Worm (Caenorhabditis elegans) whole organism, L4 larva: ENCODE results near the gene F19B10.6.

Source experiments
- F26F4.8 ChIP-seq: fragments of 200-800 bp; sonication (Bioruptor generic); conservative IDR thresholded peaks from 2 replicates; pipeline ENCODE4 v1.3.6; 2022; ENCODE audit warnings: missing genetic modification characterization, missing compliant biosample characterization
- F49E8.2 ChIP-seq: sonication (generic microtip); optimal IDR thresholded peaks from 2 replicates; lab custom pipeline; 2016; ENCODE audit warnings: missing compliant biosample characterization, mild to moderate bottlenecking, missing genetic modification characterization, borderline replicate concordance
- R02D3.7 ChIP-seq: fragments of 150-350 bp; sonication (generic microtip); optimal IDR thresholded peaks from 3 replicates; lab custom pipeline; 2014; ENCODE audit warnings: missing biosample characterization, missing genetic modification characterization
- Y105C5A.15 ChIP-seq: fragments of 200-800 bp; sonication (Bioruptor generic); IDR thresholded peaks from 2 replicates; pipeline ENCODE4 v1.3.6; 2022; ENCODE audit warnings: missing genetic modification characterization, missing compliant biosample characterization
- Y48G9A.11 ChIP-seq: fragments of 200-800 bp; sonication (Bioruptor generic); IDR thresholded peaks from 2 replicates; pipeline ENCODE4 v1.3.6; 2022; ENCODE audit warnings: missing genetic modification reagents, missing genetic modification characterization, missing compliant biosample characterization
- Y5F2A.4 ChIP-seq: fragments of 200-800 bp; sonication (Bioruptor generic); optimal IDR thresholded peaks from 2 replicates; lab custom pipeline; 2018; ENCODE audit warnings: mild to moderate bottlenecking, missing genetic modification characterization, missing compliant biosample characterization
- ZK546.5 ChIP-seq, 2 experiments: sonication (generic microtip); optimal IDR thresholded peaks; 2 replicates each; lab custom pipeline; 2017; ENCODE audit warnings: missing biosample characterization in 2 of 2, missing genetic modification characterization in 2 of 2
- ceh-44 ChIP-seq: fragments of 200-800 bp; sonication (Bioruptor generic); IDR thresholded peaks from 2 replicates; pipeline ENCODE4 v1.3.6; 2022; ENCODE audit warnings: missing genetic modification reagents, missing genetic modification characterization, missing compliant biosample characterization
- cey-2 ChIP-seq: sonication (generic microtip); optimal IDR thresholded peaks from 3 replicates; lab custom pipeline; 2017; ENCODE audit warnings: missing genetic modification characterization, mild to moderate bottlenecking, missing compliant biosample characterization, antibody characterized with exemption, borderline replicate concordance; ENCODE audit not compliant: insufficient read depth
- daf-12 ChIP-seq: fragments of 150-350 bp; optimal IDR thresholded peaks from 2 replicates; lab custom pipeline; 2014; ENCODE audit warnings: missing biosample characterization, missing genetic modification reagents, missing genetic modification characterization
- daf-16 ChIP-seq, 3 experiments: sonication (generic microtip); optimal IDR thresholded peaks; 2 replicates each; lab custom pipeline; 2016 to 2017; ENCODE audit warnings: missing genetic modification characterization in 3 of 3, missing genetic modification reagents in 3 of 3, mild to moderate bottlenecking in 2 of 3, missing compliant biosample characterization in 2 of 3, missing biosample characterization in 1 of 3, moderate library complexity in 1 of 3
- daf-19 ChIP-seq: fragments of 200-800 bp; sonication (Bioruptor generic); conservative IDR thresholded peaks from 2 replicates; pipeline ENCODE4 v1.3.6; 2022; ENCODE audit warnings: missing genetic modification characterization, missing compliant biosample characterization
- dpl-1 ChIP-seq: fragments of 150-350 bp; optimal IDR thresholded peaks from 2 replicates; lab custom pipeline; 2014; ENCODE audit warnings: missing biosample characterization, missing genetic modification reagents, missing genetic modification characterization
- dve-1 ChIP-seq: sonication (generic microtip); optimal IDR thresholded peaks from 2 replicates; lab custom pipeline; 2017; ENCODE audit warnings: antibody characterized with exemption, mild to moderate bottlenecking, missing genetic modification characterization, missing compliant biosample characterization; ENCODE audit not compliant: insufficient read depth
- gei-8 ChIP-seq: fragments of 200-800 bp; sonication (Bioruptor generic); optimal IDR thresholded peaks from 2 replicates; lab custom pipeline; 2018; ENCODE audit warnings: mild to moderate bottlenecking, missing genetic modification characterization, missing compliant biosample characterization
- hmg-1.1 ChIP-seq: fragments of 200-800 bp; sonication (Bioruptor generic); IDR thresholded peaks from 2 replicates; pipeline ENCODE4 v1.3.6; 2022; ENCODE audit warnings: missing genetic modification reagents, missing genetic modification characterization, missing compliant biosample characterization
- lin-15B ChIP-seq: fragments of 150-350 bp; sonication (generic microtip); optimal IDR thresholded peaks from 3 replicates; lab custom pipeline; 2014; ENCODE audit warnings: missing biosample characterization, missing genetic modification characterization
- lin-38 ChIP-seq: fragments of 200-800 bp; sonication (Bioruptor generic); IDR thresholded peaks from 2 replicates; pipeline ENCODE4 v1.3.6; 2022; ENCODE audit warnings: missing genetic modification reagents, missing genetic modification characterization, missing compliant biosample characterization
- lsy-2 ChIP-seq, 2 experiments: fragments of 150-350 bp in 1 of 2; sonication (generic microtip) in 1 of 2; optimal IDR thresholded peaks; 2 replicates each; lab custom pipeline; 2014 to 2017; ENCODE audit warnings: missing biosample characterization in 2 of 2, missing genetic modification characterization in 2 of 2
- madf-5 ChIP-seq, 2 experiments: fragments of 200-800 bp; sonication (Bioruptor generic); IDR thresholded peaks; 2 replicates each; pipeline ENCODE4 v1.3.6; 2022; ENCODE audit warnings: missing compliant biosample characterization in 2 of 2, missing genetic modification characterization in 2 of 2
- madf-9 ChIP-seq: fragments of 200-800 bp; sonication (Bioruptor generic); conservative IDR thresholded peaks from 2 replicates; pipeline ENCODE4 v1.3.6; 2022; ENCODE audit warnings: missing genetic modification reagents, missing genetic modification characterization, missing compliant biosample characterization
- mdt-29 ChIP-seq: fragments of 200-800 bp; sonication (Bioruptor generic); IDR thresholded peaks from 2 replicates; pipeline ENCODE4 v1.3.6; 2022; ENCODE audit warnings: missing genetic modification reagents, missing genetic modification characterization, missing compliant biosample characterization
- mes-2 ChIP-seq: sonication (generic microtip); optimal IDR thresholded peaks from 2 replicates; lab custom pipeline; 2016; ENCODE audit warnings: missing genotype, mild to moderate bottlenecking, missing genetic modification characterization, missing compliant biosample characterization; ENCODE audit not compliant: poor library complexity, severe bottlenecking
- nhr-102 ChIP-seq: sonication (generic microtip); optimal IDR thresholded peaks from 2 replicates; lab custom pipeline; 2016; ENCODE audit warnings: mild to moderate bottlenecking, missing genetic modification characterization, moderate library complexity, missing compliant biosample characterization
- nhr-11 ChIP-seq: fragments of 150-350 bp; optimal IDR thresholded peaks from 2 replicates; lab custom pipeline; 2014; ENCODE audit warnings: missing biosample characterization, missing genetic modification characterization
- nhr-111 ChIP-seq: fragments of 200-800 bp; sonication (Bioruptor generic); optimal IDR thresholded peaks from 2 replicates; lab custom pipeline; 2018; ENCODE audit warnings: mild to moderate bottlenecking, missing genetic modification characterization, missing compliant biosample characterization
- nhr-41 ChIP-seq: fragments of 200-800 bp; sonication (Bioruptor generic); IDR thresholded peaks from 2 replicates; pipeline ENCODE4 v1.3.6; 2022; ENCODE audit warnings: missing genetic modification reagents, missing genetic modification characterization, missing compliant biosample characterization
- saeg-2 ChIP-seq: fragments of 200-800 bp; sonication (Bioruptor generic); IDR thresholded peaks from 2 replicates; pipeline ENCODE4 v1.3.6; 2022; ENCODE audit warnings: missing genetic modification reagents, missing genetic modification characterization, missing compliant biosample characterization
- snpc-4 ChIP-seq: fragments of 150-350 bp; optimal IDR thresholded peaks from 2 replicates; lab custom pipeline; 2014; ENCODE audit warnings: missing biosample characterization, missing genetic modification characterization
- unc-62 ChIP-seq, 3 experiments: fragments of 150-350 bp in 1 of 3; sonication (generic microtip); optimal IDR thresholded peaks in 2 of 3; peaks in 1 of 3; 1 replicate in 1 of 3; 2 replicates in 2 of 3; lab custom pipeline; 2014 to 2017; ENCODE audit warnings: missing biosample characterization in 3 of 3, missing genetic modification characterization in 3 of 3, missing genetic modification reagents in 3 of 3, missing genotype in 1 of 3
- vab-7 ChIP-seq: fragments of 200-800 bp; sonication (Bioruptor generic); IDR thresholded peaks from 2 replicates; pipeline ENCODE4 v1.3.6; 2022; ENCODE audit warnings: missing genetic modification reagents, missing genetic modification characterization, missing compliant biosample characterization
- zfp-3 ChIP-seq: fragments of 200-800 bp; sonication (Bioruptor generic); conservative IDR thresholded peaks from 2 replicates; pipeline ENCODE4 v1.3.6; 2022; ENCODE audit warnings: missing genetic modification reagents, missing genetic modification characterization, missing compliant biosample characterization
- ztf-11 ChIP-seq: fragments of 150-350 bp; optimal IDR thresholded peaks from 2 replicates; lab custom pipeline; 2014; ENCODE audit warnings: missing biosample characterization, missing genetic modification characterization

The F19B10.6 gene

DNA sequence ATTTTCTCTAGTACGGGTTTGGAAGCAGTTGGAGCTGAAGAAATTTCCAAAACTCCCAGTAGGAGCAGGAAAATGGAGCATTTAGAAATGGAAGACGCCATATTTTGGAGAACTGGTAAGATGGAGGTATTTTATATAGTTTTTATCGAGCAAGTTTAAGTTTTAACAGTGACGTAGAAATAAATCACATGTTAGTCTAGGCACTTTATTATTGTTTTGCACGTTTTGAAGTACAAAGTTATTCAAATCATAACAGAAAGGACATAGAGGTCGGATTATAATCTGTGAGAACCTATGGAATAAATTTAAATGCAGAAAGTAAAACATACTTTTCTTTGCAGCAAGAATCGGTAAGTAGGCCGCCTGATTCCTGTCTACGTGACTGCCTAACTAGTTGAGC lies at the start of gene F19B10.6:
Gene F19B10.6 (minus strand): TSS at position 101 of the 400 bp plus-strand sequence.
- TF ChIP-seq lsy-2 (tag; optimal IDR thresholded peaks at IDR 0.05; lab: Kevin White, UChicago) (no peak), ztf-11 (tag; lab: Kevin White, UChicago) (no peak), gei-8 (GFP tag; lab: Kevin White, UChicago) (no peak), daf-12 (no peak), unc-62 (GFP tag; optimal IDR thresholded peaks at IDR 0.05 in 1 of 2; lab: Kevin White, UChicago) (no peak), unc-62 (tag; optimal IDR thresholded peaks at IDR 0.05; lab: Kevin White, UChicago) (no peak), ZK546.5 (tag; optimal IDR thresholded peaks at IDR 0.05; lab: Kevin White, UChicago) (no peak), zfp-3 (no peak), daf-16 (GFP tag; optimal IDR thresholded peaks at IDR 0.05; lab: Kevin White, UChicago) (no peak), daf-16 (tag; optimal IDR thresholded peaks at IDR 0.05; lab: Kevin White, UChicago) (no peak), hmg-1.1 (GFP tag; lab: Robert Waterston, UW) (no peak), dpl-1 (GFP tag; lab: Kevin White, UChicago) (no peak), madf-9 (GFP tag; lab: Robert Waterston, UW) (no peak), lin-15B (tag; lab: Kevin White, UChicago) (no peak), cey-2 (tag; lab: Kevin White, UChicago) (no peak), mes-2 (no peak), nhr-41 (GFP tag; lab: Robert Waterston, UW) (no peak), vab-7 (GFP tag; lab: Robert Waterston, UW) (no peak), madf-5 (GFP tag; IDR thresholded peaks at IDR 0.05; lab: Robert Waterston, UW) (no peak)
- TF ChIP-seq, all 104 proteins: peak for 0

DNA sequence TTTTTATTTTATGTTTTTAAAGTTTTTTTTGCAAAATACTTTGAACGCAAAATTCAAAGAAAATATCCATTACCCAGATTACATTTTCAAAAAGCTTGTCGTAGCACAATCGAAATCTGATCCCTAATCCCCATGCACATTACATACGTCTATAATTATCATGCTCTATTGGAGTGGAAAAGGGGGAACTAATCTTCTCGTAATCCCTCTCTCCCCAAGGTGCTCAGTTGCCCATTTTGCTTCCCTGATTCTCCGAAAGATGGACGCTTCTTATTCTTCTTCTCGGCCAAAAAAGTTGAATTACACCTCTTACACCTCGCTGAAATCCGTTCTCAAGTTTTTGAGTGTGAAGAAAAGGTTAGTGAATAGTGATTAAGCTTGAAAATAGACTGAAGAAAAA lies 47.4 kb upstream of the F19B10.6 start, which contains the start of gene fbxc-53:
Gene fbxc-53 (plus strand): TSS at position 245 of the 400 bp plus-strand sequence.
- TF ChIP-seq Y48G9A.11 (GFP tag; lab: Robert Waterston, UW) (no peak), lsy-2 (tag; optimal IDR thresholded peaks at IDR 0.05; lab: Kevin White, UChicago) (no peak)

DNA sequence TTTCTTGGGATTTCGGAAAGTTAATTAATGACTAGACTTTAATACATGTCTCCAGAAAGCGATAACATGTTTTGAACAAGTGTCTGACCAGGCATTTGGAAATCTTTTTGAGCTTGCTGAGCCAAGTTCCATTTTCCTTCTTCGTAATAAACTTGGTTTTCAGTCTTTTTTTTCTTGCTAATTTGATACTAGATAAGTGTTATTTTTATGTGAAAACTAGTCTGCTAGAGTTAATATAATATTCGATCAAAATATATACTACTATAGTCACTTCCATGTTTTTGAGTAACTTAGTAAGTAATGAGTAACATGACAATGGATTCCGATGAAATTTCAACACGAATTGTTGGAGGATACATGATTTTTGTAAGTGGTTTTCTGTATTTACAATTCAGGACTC lies 45.6 kb upstream of the F19B10.6 start, which contains the start of gene srx-110:
Gene srx-110 (plus strand): TSS at position 301 of the 400 bp plus-strand sequence.
- TF ChIP-seq R02D3.7 (tag; lab: Kevin White, UChicago) (no peak), Y105C5A.15 (no peak), unc-62 (GFP tag; optimal IDR thresholded peaks at IDR 0.05 in 1 of 2; lab: Kevin White, UChicago) (peak in 1 of 2 experiments; percentile 17), unc-62 (tag; optimal IDR thresholded peaks at IDR 0.05; lab: Kevin White, UChicago) (no peak), Y5F2A.4 (GFP tag; lab: Kevin White, UChicago) (no peak)

DNA sequence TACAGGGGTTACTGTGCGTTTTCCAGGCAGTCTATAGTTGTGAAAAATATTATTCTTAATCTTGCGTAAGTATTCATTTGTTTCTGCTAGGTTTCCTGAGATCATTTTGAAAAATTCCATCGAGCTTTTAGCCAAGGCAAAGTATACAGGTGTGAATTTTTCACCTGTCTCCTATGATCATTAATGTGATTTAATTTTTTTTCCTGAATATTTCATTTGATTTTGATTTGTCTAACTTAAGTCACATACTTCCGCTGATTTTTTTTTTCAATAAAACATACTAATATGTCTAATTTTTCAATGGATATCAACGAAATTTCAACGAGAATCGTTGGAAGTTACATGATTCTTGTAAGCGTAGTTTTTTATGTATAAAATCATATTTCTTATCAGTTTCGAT lies 41.6 kb upstream of the F19B10.6 start, which contains the start of gene srx-108:
Gene srx-108 (plus strand): TSS at position 301 of the 400 bp plus-strand sequence.
- TF ChIP-seq nhr-11 (tag; lab: Kevin White, UChicago) (no peak), daf-19 (no peak), nhr-102 (no peak), nhr-111 (GFP tag; lab: Kevin White, UChicago) (no peak), F26F4.8 (GFP tag; lab: Robert Waterston, UW) (no peak), snpc-4 (tag; lab: Kevin White, UChicago) (no peak), F49E8.2 (tag; lab: Kevin White, UChicago) (no peak), mdt-29 (GFP tag; lab: Robert Waterston, UW) (no peak), saeg-2 (no peak), vab-7 (GFP tag; lab: Robert Waterston, UW) (no peak), lin-38 (GFP tag; lab: Robert Waterston, UW) (no peak), lsy-2 (tag; optimal IDR thresholded peaks at IDR 0.05; lab: Kevin White, UChicago) (no peak), dve-1 (no peak), dpl-1 (GFP tag; lab: Kevin White, UChicago) (no peak), ceh-44 (GFP tag; lab: Robert Waterston, UW) (no peak), madf-9 (GFP tag; lab: Robert Waterston, UW) (no peak)
